Fruit fly (Drosophila melanogaster) whole organism, prepupa: ENCODE measurements around the gene CG6610.

Source experiments
- CG4318 ChIP-seq: fragments of 200-800 bp; sonication (Bioruptor generic); optimal IDR thresholded peaks from 3 replicates; lab custom pipeline; 2017; ENCODE audit warnings: missing biosample characterization, mild to moderate bottlenecking, missing genetic modification characterization
- eg ChIP-seq: fragments of 200-800 bp; sonication (Bioruptor generic); IDR thresholded peaks from 3 replicates; pipeline ENCODE4 v1.3.6; 2022; ENCODE audit warnings: missing biosample characterization, missing genetic modification characterization

DNA sequence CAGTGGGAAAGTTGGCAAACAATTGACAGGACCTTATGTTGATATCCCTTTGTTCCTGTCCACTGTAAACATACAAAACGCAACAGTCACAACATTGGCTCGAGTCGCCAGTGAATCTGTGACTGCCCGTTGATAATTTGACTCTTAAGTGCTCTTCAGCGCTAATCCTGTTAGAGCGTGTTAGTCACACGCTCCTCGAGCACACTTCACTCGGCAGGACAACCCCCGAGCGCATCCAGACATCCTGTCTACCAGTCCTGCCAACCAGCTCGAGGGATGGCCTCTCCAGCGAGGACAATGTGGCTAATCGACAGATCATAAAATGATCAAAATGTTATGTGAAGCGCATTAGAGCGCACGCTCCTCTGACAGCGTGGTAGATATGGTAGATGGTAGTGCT lies 29.2 kb downstream of the CG6610 start:
- no peak for TF ChIP-seq CG4318
- TF ChIP-seq eg (GFP tag; lab: Robert Waterston, UW): no peak
